Worm (Caenorhabditis elegans) whole organism, L4 larva: ENCODE data around the gene dars-2.

Source experiments
- F26F4.8 ChIP-seq: fragments of 200-800 bp; sonication (Bioruptor generic); conservative IDR thresholded peaks from 2 replicates; pipeline ENCODE4 v1.3.6; 2022; ENCODE audit warnings: missing genetic modification characterization, missing compliant biosample characterization
- F44E2.7 ChIP-seq: fragments of 200-800 bp; sonication (Bioruptor generic); IDR thresholded peaks from 2 replicates; pipeline ENCODE4 v2.1.2; 2022; ENCODE audit warnings: missing genetic modification characterization, missing compliant biosample characterization
- R02D3.7 ChIP-seq: fragments of 150-350 bp; sonication (generic microtip); optimal IDR thresholded peaks from 3 replicates; lab custom pipeline; 2014; ENCODE audit warnings: missing biosample characterization, missing genetic modification characterization
- T20F7.1 ChIP-seq: fragments of 200-800 bp; sonication (Bioruptor generic); optimal IDR thresholded peaks from 2 replicates; lab custom pipeline; 2018; ENCODE audit warnings: mild to moderate bottlenecking, missing genetic modification characterization, missing compliant biosample characterization
- T26A8.4 ChIP-seq: fragments of 200-800 bp; sonication (Bioruptor generic); IDR thresholded peaks from 2 replicates; pipeline ENCODE4 v1.3.6; 2022; ENCODE audit warnings: missing genetic modification characterization, missing compliant biosample characterization
- Y105C5A.15 ChIP-seq: fragments of 200-800 bp; sonication (Bioruptor generic); IDR thresholded peaks from 2 replicates; pipeline ENCODE4 v1.3.6; 2022; ENCODE audit warnings: missing genetic modification characterization, missing compliant biosample characterization
- Y75B8A.6 ChIP-seq: fragments of 200-800 bp; sonication (Bioruptor generic); IDR thresholded peaks from 2 replicates; pipeline ENCODE4 v1.3.6; 2022; ENCODE audit warnings: missing genetic modification reagents, missing genetic modification characterization, missing compliant biosample characterization
- ZK337.2 ChIP-seq: fragments of 200-800 bp; sonication (Bioruptor generic); IDR thresholded peaks from 2 replicates; pipeline ENCODE4 v1.3.6; 2022; ENCODE audit warnings: missing genetic modification reagents, missing genetic modification characterization, missing compliant biosample characterization
- ZK546.5 ChIP-seq, 2 experiments: sonication (generic microtip); optimal IDR thresholded peaks; 2 replicates each; lab custom pipeline; 2017; ENCODE audit warnings: missing biosample characterization in 2 of 2, missing genetic modification characterization in 2 of 2
- aha-1 ChIP-seq: fragments of 150-350 bp; peaks from one replicate; lab custom pipeline; 2014; ENCODE audit warnings: missing biosample characterization, missing genetic modification characterization
- aly-2 ChIP-seq: sonication (generic microtip); optimal IDR thresholded peaks from 2 replicates; lab custom pipeline; 2018; ENCODE audit warnings: missing biosample characterization, missing genetic modification characterization
- ceh-28 ChIP-seq: fragments of 150-350 bp; optimal IDR thresholded peaks from 2 replicates; lab custom pipeline; 2014; ENCODE audit warnings: missing biosample characterization, missing genetic modification reagents, missing genetic modification characterization
- ceh-32 ChIP-seq: sonication (generic microtip); optimal IDR thresholded peaks from 2 replicates; lab custom pipeline; 2016; ENCODE audit warnings: mild to moderate bottlenecking, missing genetic modification characterization, missing compliant biosample characterization; ENCODE audit not compliant: poor library complexity
- ceh-44 ChIP-seq: fragments of 200-800 bp; sonication (Bioruptor generic); IDR thresholded peaks from 2 replicates; pipeline ENCODE4 v1.3.6; 2022; ENCODE audit warnings: missing genetic modification reagents, missing genetic modification characterization, missing compliant biosample characterization
- ceh-62 ChIP-seq: sonication (generic microtip); optimal IDR thresholded peaks from 2 replicates; lab custom pipeline; 2017; ENCODE audit warnings: missing biosample characterization, missing genetic modification characterization
- ces-1 ChIP-seq: fragments of 150-350 bp; sonication (generic microtip); optimal IDR thresholded peaks from 4 replicates; lab custom pipeline; 2014; ENCODE audit warnings: missing biosample characterization, missing genetic modification reagents, missing genetic modification characterization
- cey-2 ChIP-seq: sonication (generic microtip); optimal IDR thresholded peaks from 3 replicates; lab custom pipeline; 2017; ENCODE audit warnings: missing genetic modification characterization, mild to moderate bottlenecking, missing compliant biosample characterization, antibody characterized with exemption, borderline replicate concordance; ENCODE audit not compliant: insufficient read depth
- ctbp-1 ChIP-seq: fragments of 200-800 bp; sonication (Bioruptor generic); IDR thresholded peaks from 2 replicates; pipeline ENCODE4 v1.3.6; 2022; ENCODE audit warnings: missing genetic modification reagents, missing genetic modification characterization, missing compliant biosample characterization
- dmd-8 ChIP-seq: fragments of 200-800 bp; sonication (Bioruptor generic); IDR thresholded peaks from 2 replicates; pipeline ENCODE4 v1.3.6; 2022; ENCODE audit warnings: missing genetic modification characterization, missing compliant biosample characterization
- dpl-1 ChIP-seq: fragments of 150-350 bp; optimal IDR thresholded peaks from 2 replicates; lab custom pipeline; 2014; ENCODE audit warnings: missing biosample characterization, missing genetic modification reagents, missing genetic modification characterization
- duxl-1 ChIP-seq: sonication (generic microtip); optimal IDR thresholded peaks from 2 replicates; lab custom pipeline; 2016; ENCODE audit warnings: mild to moderate bottlenecking, missing genetic modification characterization, moderate library complexity, missing compliant biosample characterization; ENCODE audit not compliant: poor library complexity
- egl-27 ChIP-seq: sonication (generic microtip); optimal IDR thresholded peaks from 3 replicates; lab custom pipeline; 2017; ENCODE audit warnings: missing biosample characterization, missing genetic modification reagents, missing genetic modification characterization
- egl-43 ChIP-seq: fragments of 200-800 bp; sonication (Bioruptor generic); IDR thresholded peaks from 2 replicates; pipeline ENCODE4 v1.3.6; 2022; ENCODE audit warnings: missing genetic modification reagents, missing genetic modification characterization, missing compliant biosample characterization
- fkh-10 ChIP-seq: fragments of 150-350 bp; optimal IDR thresholded peaks from 2 replicates; lab custom pipeline; 2014; ENCODE audit warnings: missing biosample characterization, missing genetic modification reagents, missing genetic modification characterization
- gei-8 ChIP-seq: fragments of 200-800 bp; sonication (Bioruptor generic); optimal IDR thresholded peaks from 2 replicates; lab custom pipeline; 2018; ENCODE audit warnings: mild to moderate bottlenecking, missing genetic modification characterization, missing compliant biosample characterization
- jun-1 ChIP-seq: fragments of 150-350 bp; optimal IDR thresholded peaks from 2 replicates; lab custom pipeline; 2014; ENCODE audit warnings: missing biosample characterization, missing genetic modification reagents, missing genetic modification characterization
- lin-15B ChIP-seq: fragments of 150-350 bp; sonication (generic microtip); optimal IDR thresholded peaks from 3 replicates; lab custom pipeline; 2014; ENCODE audit warnings: missing biosample characterization, missing genetic modification characterization
- madf-5 ChIP-seq, 2 experiments: fragments of 200-800 bp; sonication (Bioruptor generic); IDR thresholded peaks; 2 replicates each; pipeline ENCODE4 v1.3.6; 2022; ENCODE audit warnings: missing compliant biosample characterization in 2 of 2, missing genetic modification characterization in 2 of 2
- madf-9 ChIP-seq: fragments of 200-800 bp; sonication (Bioruptor generic); conservative IDR thresholded peaks from 2 replicates; pipeline ENCODE4 v1.3.6; 2022; ENCODE audit warnings: missing genetic modification reagents, missing genetic modification characterization, missing compliant biosample characterization
- mdl-1 ChIP-seq, 2 experiments: fragments of 150-350 bp in 1 of 2; sonication (generic microtip) in 1 of 2; optimal IDR thresholded peaks; 2 replicates each; lab custom pipeline; 2014 to 2017; ENCODE audit warnings: missing biosample characterization in 2 of 2, missing genetic modification characterization in 2 of 2
- mdt-29 ChIP-seq: fragments of 200-800 bp; sonication (Bioruptor generic); IDR thresholded peaks from 2 replicates; pipeline ENCODE4 v1.3.6; 2022; ENCODE audit warnings: missing genetic modification reagents, missing genetic modification characterization, missing compliant biosample characterization
- mep-1 ChIP-seq: fragments of 150-350 bp; sonication (generic microtip); optimal IDR thresholded peaks from 3 replicates; lab custom pipeline; 2014; ENCODE audit warnings: missing biosample characterization, missing genetic modification characterization
- mxl-2 ChIP-seq: fragments of 200-800 bp; sonication (Bioruptor generic); conservative IDR thresholded peaks from 2 replicates; pipeline ENCODE4 v1.3.6; 2022; ENCODE audit warnings: missing genetic modification reagents, missing genetic modification characterization, missing compliant biosample characterization
- mxl-3 ChIP-seq: fragments of 200-800 bp; sonication (Bioruptor generic); optimal IDR thresholded peaks from 2 replicates; lab custom pipeline; 2018; ENCODE audit warnings: mild to moderate bottlenecking, missing genetic modification characterization, missing compliant biosample characterization
- nhr-10 ChIP-seq: fragments of 150-350 bp; optimal IDR thresholded peaks from 2 replicates; lab custom pipeline; 2014; ENCODE audit warnings: missing biosample characterization, missing genetic modification characterization
- nhr-111 ChIP-seq: fragments of 200-800 bp; sonication (Bioruptor generic); optimal IDR thresholded peaks from 2 replicates; lab custom pipeline; 2018; ENCODE audit warnings: mild to moderate bottlenecking, missing genetic modification characterization, missing compliant biosample characterization
- nhr-28 ChIP-seq: fragments of 150-350 bp; optimal IDR thresholded peaks from 2 replicates; lab custom pipeline; 2014; ENCODE audit warnings: missing biosample characterization, missing genetic modification characterization
- nhr-41 ChIP-seq: fragments of 200-800 bp; sonication (Bioruptor generic); IDR thresholded peaks from 2 replicates; pipeline ENCODE4 v1.3.6; 2022; ENCODE audit warnings: missing genetic modification reagents, missing genetic modification characterization, missing compliant biosample characterization
- nhr-6 ChIP-seq: fragments of 150-350 bp; optimal IDR thresholded peaks from 2 replicates; lab custom pipeline; 2014; ENCODE audit warnings: missing biosample characterization, missing genetic modification characterization
- nhr-77 ChIP-seq: fragments of 150-350 bp; optimal IDR thresholded peaks from 2 replicates; lab custom pipeline; 2014; ENCODE audit warnings: missing biosample characterization, missing genetic modification characterization
- pqm-1 ChIP-seq: sonication (generic microtip); optimal IDR thresholded peaks from 2 replicates; lab custom pipeline; 2017; ENCODE audit warnings: missing biosample characterization, missing genetic modification characterization
- rbr-2 ChIP-seq: sonication (generic microtip); optimal IDR thresholded peaks from 2 replicates; lab custom pipeline; 2016; ENCODE audit warnings: missing genotype, missing genetic modification characterization, missing compliant biosample characterization
- sdz-12 ChIP-seq: fragments of 200-800 bp; sonication (Bioruptor generic); optimal IDR thresholded peaks from 2 replicates; lab custom pipeline; 2018; ENCODE audit warnings: mild to moderate bottlenecking, missing genetic modification characterization, missing compliant biosample characterization
- set-16 ChIP-seq: fragments of 200-800 bp; sonication (Bioruptor generic); IDR thresholded peaks from 2 replicates; pipeline ENCODE4 v1.3.6; 2022; ENCODE audit warnings: missing genetic modification reagents, missing genetic modification characterization, missing compliant biosample characterization
- snpc-1.2 ChIP-seq: fragments of 200-800 bp; sonication (Bioruptor generic); IDR thresholded peaks from 2 replicates; pipeline ENCODE4 v1.3.6; 2022; ENCODE audit warnings: missing genetic modification reagents, missing genetic modification characterization, missing compliant biosample characterization
- spr-1 ChIP-seq: sonication (generic microtip); optimal IDR thresholded peaks from 2 replicates; lab custom pipeline; 2016; ENCODE audit warnings: mild to moderate bottlenecking, missing genetic modification characterization, missing compliant biosample characterization
- tag-97 ChIP-seq: fragments of 200-800 bp; sonication (Bioruptor generic); IDR thresholded peaks from 2 replicates; pipeline ENCODE4 v1.3.6; 2022; ENCODE audit warnings: missing genetic modification characterization, missing compliant biosample characterization
- unc-130 ChIP-seq: sonication (generic microtip); optimal IDR thresholded peaks from 2 replicates; lab custom pipeline; 2016; ENCODE audit warnings: missing genetic modification reagents, missing genetic modification characterization, missing compliant biosample characterization
- zfp-2 ChIP-seq: sonication (generic microtip); optimal IDR thresholded peaks from 2 replicates; lab custom pipeline; 2016; ENCODE audit warnings: mild to moderate bottlenecking, missing genetic modification characterization, missing compliant biosample characterization
- zfp-3 ChIP-seq: fragments of 200-800 bp; sonication (Bioruptor generic); conservative IDR thresholded peaks from 2 replicates; pipeline ENCODE4 v1.3.6; 2022; ENCODE audit warnings: missing genetic modification reagents, missing genetic modification characterization, missing compliant biosample characterization
- ztf-7 ChIP-seq: fragments of 150-350 bp; optimal IDR thresholded peaks from 2 replicates; lab custom pipeline; 2014; ENCODE audit warnings: missing biosample characterization, missing genetic modification characterization

Gene dars-2

ce11 chrV:12063036-12063435, 14.5 kb downstream of the dars-2 start, which contains the start of gene clh-6 (continued):
- TF ChIP-seq Y75B8A.6 (GFP tag; lab: Robert Waterston, UW): no peak
- TF ChIP-seq ces-1: no peak
- TF ChIP-seq sdz-12: no peak
- no peak for TF ChIP-seq Y105C5A.15 (GFP tag; lab: Robert Waterston, UW)
- TF ChIP-seq F44E2.7: no peak
- TF ChIP-seq T26A8.4: 0 out of 2 replicates have a peak, but pooled peaks have one; percentile 36
- no peak for TF ChIP-seq dpl-1 (GFP tag; lab: Kevin White, UChicago)
- no peak for TF ChIP-seq ceh-28 (tag; lab: Kevin White, UChicago)
- no peak for TF ChIP-seq R02D3.7 (tag; lab: Kevin White, UChicago)
- no peak for TF ChIP-seq ZK337.2
- no peak for TF ChIP-seq ceh-32
- TF ChIP-seq madf-9 (GFP tag; lab: Robert Waterston, UW): no peak
- TF ChIP-seq F26F4.8 (GFP tag; lab: Robert Waterston, UW): no peak
- TF ChIP-seq mxl-3 (GFP tag; lab: Kevin White, UChicago): no peak
- TF ChIP-seq madf-5 (GFP tag; IDR thresholded peaks at IDR 0.05; lab: Robert Waterston, UW): no peak
- no peak for TF ChIP-seq duxl-1 (tag; lab: Kevin White, UChicago)
- 0 out of 2 replicates have a peak, but pooled peaks have one; percentile 34 for TF ChIP-seq egl-43 (GFP tag; lab: Robert Waterston, UW)
- no peak for TF ChIP-seq egl-27 (tag; lab: Kevin White, UChicago)
- TF ChIP-seq nhr-10: no peak
- peak; percentile 15 for TF ChIP-seq nhr-6 (tag; lab: Kevin White, UChicago)
- TF ChIP-seq dmd-8 (GFP tag; lab: Robert Waterston, UW): no peak
- no peak for TF ChIP-seq spr-1
- no peak for TF ChIP-seq mdt-29
- TF ChIP-seq set-16 (GFP tag; lab: Robert Waterston, UW): no peak
- TF ChIP-seq nhr-41 (GFP tag; lab: Robert Waterston, UW): no peak

DNA sequence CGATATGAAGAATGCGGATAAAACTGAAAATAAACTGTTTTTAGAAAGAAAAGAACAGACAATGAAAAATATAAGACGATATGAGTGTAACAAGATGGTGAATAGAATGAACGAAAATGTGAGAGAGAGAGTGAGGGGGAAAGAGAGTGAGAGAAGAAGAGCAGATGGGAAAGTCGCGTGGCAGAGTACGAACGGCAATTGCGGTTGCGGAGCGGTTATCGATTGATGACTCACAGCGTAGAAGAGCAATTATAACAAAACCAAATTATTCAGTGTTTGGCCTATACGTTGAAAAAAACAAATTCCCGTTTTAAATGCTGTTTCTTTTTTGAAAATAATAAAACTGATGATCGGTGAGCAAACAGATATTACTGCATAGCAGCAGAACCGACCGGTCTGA, 16.8 kb downstream of the dars-2 start, which contains the start of gene pqn-53:
pqn-53 (minus strand) TSS at position 23 of the 400 bp plus-strand sequence.
- TF ChIP-seq mep-1 (tag; lab: Kevin White, UChicago) (no peak), mdl-1 (tag; optimal IDR thresholded peaks at IDR 0.05; lab: Kevin White, UChicago) (peak in 1 of 2 experiments; percentile 59), ctbp-1 (GFP tag; lab: Robert Waterston, UW) (no peak), gei-8 (GFP tag; lab: Kevin White, UChicago) (no peak), R02D3.7 (tag; lab: Kevin White, UChicago) (no peak), nhr-77 (tag; lab: Kevin White, UChicago) (no peak), set-16 (GFP tag; lab: Robert Waterston, UW) (no peak), nhr-28 (peak; percentile 26), snpc-1.2 (GFP tag; lab: Robert Waterston, UW) (no peak), cey-2 (tag; lab: Kevin White, UChicago) (no peak), zfp-2 (tag; lab: Kevin White, UChicago) (no peak), ztf-7 (tag; lab: Kevin White, UChicago) (no peak), ceh-62 (tag; lab: Kevin White, UChicago) (no peak), rbr-2 (tag; lab: Kevin White, UChicago) (no peak), nhr-111 (GFP tag; lab: Kevin White, UChicago) (peak; percentile 22), tag-97 (GFP tag; lab: Robert Waterston, UW) (no peak), duxl-1 (tag; lab: Kevin White, UChicago) (no peak), fkh-10 (GFP tag; lab: Kevin White, UChicago) (no peak), aly-2 (tag; lab: Kevin White, UChicago) (no peak), T20F7.1 (GFP tag; lab: Kevin White, UChicago) (no peak), ZK546.5 (tag; optimal IDR thresholded peaks at IDR 0.05; lab: Kevin White, UChicago) (no peak), pqm-1 (tag; lab: Kevin White, UChicago) (no peak), zfp-3 (GFP tag; lab: Robert Waterston, UW) (no peak), lin-15B (tag; lab: Kevin White, UChicago) (no peak), ceh-32 (no peak), ces-1 (no peak), ceh-28 (tag; lab: Kevin White, UChicago) (peak; percentile 27), mxl-2 (GFP tag; lab: Robert Waterston, UW) (no peak), jun-1 (tag; lab: Kevin White, UChicago) (no peak), unc-130 (GFP tag; lab: Kevin White, UChicago) (no peak), F26F4.8 (GFP tag; lab: Robert Waterston, UW) (no peak), ceh-44 (GFP tag; lab: Robert Waterston, UW) (no peak), aha-1 (tag; lab: Kevin White, UChicago) (peak; percentile 93)
